Worm (Caenorhabditis elegans): ENCODE results near the gene srj-1.

srj-1 gene

ce11 chrIV:11950270-11950669 is 15.0 kb downstream of the srj-1 start, which contains the start of gene tbx-36:
TSS of gene tbx-36 (plus strand) at chrIV:11950570.
- TF ChIP-seq unc-62 (GFP tag; optimal IDR thresholded peaks at IDR 0.05) = no peak

ce11 chrIV:11949717-11950116 is 15.5 kb downstream of the srj-1 start, which contains the start of gene hdl-1:
TSS of gene hdl-1 (minus strand) at chrIV:11949817.
- TF ChIP-seq unc-62 (GFP tag; optimal IDR thresholded peaks at IDR 0.05) = no peak

ce11 chrIV:11945621-11946020 is 19.6 kb downstream of the srj-1 start, which contains the start of gene ZK829.3:
TSS of gene ZK829.3 (minus strand) at chrIV:11945721.
- TF ChIP-seq unc-62 (GFP tag; optimal IDR thresholded peaks at IDR 0.05) = no peak

- TF ChIP-seq unc-62 (GFP tag; optimal IDR thresholded peaks at IDR 0.05) = no peak
These were observed 22.9 kb downstream of the srj-1 start, which contains the start of gene ZK829.1 for ce11 chrIV:11942313-11942712. TSS of gene ZK829.1 (minus strand) at chrIV:11942413.

ce11 chrIV:11938554-11938953 is 26.7 kb downstream of the srj-1 start:
- no peak for TF ChIP-seq unc-62 (GFP tag; optimal IDR thresholded peaks at IDR 0.05)

- no peak for TF ChIP-seq unc-62 (GFP tag; optimal IDR thresholded peaks at IDR 0.05)
These were observed 28.1 kb downstream of the srj-1 start, which contains the start of gene slc-5A12 for ce11 chrIV:11937087-11937486. TSS of gene slc-5A12 (plus strand) at chrIV:11937419.

- TF ChIP-seq unc-62 (GFP tag; optimal IDR thresholded peaks at IDR 0.05) = no peak
These were observed 34.7 kb downstream of the srj-1 start, which contains the start of gene nhx-9 for ce11 chrIV:11930572-11930971. TSS of gene nhx-9 (plus strand) at chrIV:11930872.

ce11 chrIV:11928388-11928787 is 36.8 kb downstream of the srj-1 start:
- TF ChIP-seq unc-62 (GFP tag; optimal IDR thresholded peaks at IDR 0.05) = no peak

ce11 chrIV:11925346-11926075 is 39.7 kb downstream of the srj-1 start, which contains the start of the genes srlf-33 and srlf-32:
TSS of gene srlf-33 (minus strand) at chrIV:11925446.
TSS of gene srlf-32 (plus strand) at chrIV:11926025.
- no peak for TF ChIP-seq unc-62 (GFP tag; optimal IDR thresholded peaks at IDR 0.05)

- TF ChIP-seq unc-62 (GFP tag; optimal IDR thresholded peaks at IDR 0.05) = no peak
These were observed 41.1 kb downstream of the srj-1 start for ce11 chrIV:11924092-11924491.

- no peak for TF ChIP-seq unc-62 (GFP tag; optimal IDR thresholded peaks at IDR 0.05)
These were observed 42.2 kb downstream of the srj-1 start, which contains the start of gene srlf-31 for ce11 chrIV:11923074-11923473. TSS of gene srlf-31 (minus strand) at chrIV:11923174.

- no peak for TF ChIP-seq unc-62 (GFP tag; optimal IDR thresholded peaks at IDR 0.05)
These were observed 43.2 kb downstream of the srj-1 start, which contains the start of gene ZK822.1 for ce11 chrIV:11922011-11922410. TSS of gene ZK822.1 (minus strand) at chrIV:11922131.

- no peak for TF ChIP-seq unc-62 (GFP tag; optimal IDR thresholded peaks at IDR 0.05)
These were observed 46.2 kb downstream of the srj-1 start for ce11 chrIV:11919067-11919466.

ce11 chrIV:11917886-11918285 is 47.3 kb downstream of the srj-1 start:
- no peak for TF ChIP-seq unc-62 (GFP tag; optimal IDR thresholded peaks at IDR 0.05)

- TF ChIP-seq unc-62 (GFP tag; optimal IDR thresholded peaks at IDR 0.05) = no peak
These were observed 48.3 kb downstream of the srj-1 start, which contains the start of gene ZK822.10 for ce11 chrIV:11916907-11917306. TSS of gene ZK822.10 (plus strand) at chrIV:11917137.

- no peak for TF ChIP-seq unc-62 (GFP tag; optimal IDR thresholded peaks at IDR 0.05)
These were observed 49.3 kb downstream of the srj-1 start, which contains the start of gene ZK822.9 for ce11 chrIV:11915768-11916453. TSS of gene ZK822.9 (plus strand) at chrIV:11915947.
